Fruit fly (Drosophila melanogaster): ENCODE data around the gene BBIP1.

dm6 chr3R:9399951-9400392, 4.2 kb upstream of the BBIP1 start, which contains the start of gene CG34117:
- no peak for TF ChIP-seq insv (optimal IDR thresholded peaks at IDR 0.05)
- no peak for TF ChIP-seq Sin3A (optimal IDR thresholded peaks at IDR 0.05)

Measured in Kc167 (cell line).